Worm (Caenorhabditis elegans): ENCODE results near the gene F55G7.5.

DNA sequence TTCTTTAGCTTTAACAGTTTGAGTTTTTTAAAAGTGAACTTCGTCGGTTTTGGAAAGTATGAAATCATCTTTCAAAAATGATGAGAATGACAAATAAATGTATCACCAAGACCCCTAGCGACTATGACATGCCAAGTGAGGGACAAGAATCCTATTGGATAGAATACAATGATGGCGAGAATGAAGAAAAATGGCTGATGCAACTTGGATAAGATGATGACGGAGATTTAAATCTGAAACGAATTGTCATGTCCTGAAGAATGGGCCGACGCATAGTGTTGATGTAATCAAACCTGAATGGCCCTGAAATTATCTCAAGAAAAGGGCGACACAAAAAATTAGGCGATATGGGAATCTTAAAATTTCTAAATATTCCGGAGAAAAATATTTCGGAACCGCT lies 24.9 kb upstream of the F55G7.5 start:
- TF ChIP-seq elt-3 (tag; optimal IDR thresholded peaks at IDR 0.05), result no peak
- no peak for TF ChIP-seq pha-4 (tag; optimal IDR thresholded peaks at IDR 0.05)
- no peak for TF ChIP-seq snpc-4 (tag; optimal IDR thresholded peaks at IDR 0.05)
- peak; percentile 21 for TF ChIP-seq unc-62 (GFP tag; optimal IDR thresholded peaks at IDR 0.05)
- no peak for TF ChIP-seq unc-39 (tag; optimal IDR thresholded peaks at IDR 0.05)
- TF ChIP-seq hlh-1 (tag; optimal IDR thresholded peaks at IDR 0.05), result no peak
- no peak for TF ChIP-seq ztf-11 (tag; optimal IDR thresholded peaks at IDR 0.05)
